Fruit fly (Drosophila melanogaster): ENCODE measurements around the gene RpL34b.

dm6 chr3R:9385987-9386386, 15.0 kb downstream of the RpL34b start:
- TF ChIP-seq psq (optimal IDR thresholded peaks at IDR 0.05) (no peak), Dll (optimal IDR thresholded peaks at IDR 0.05) (no peak)

Data from whole organism.